Worm (Caenorhabditis elegans) whole organism, L2 larva: ENCODE measurements around the gene F35C11.3.

Experiments used
- C34F6.9 ChIP-seq: fragments of 150-350 bp; optimal IDR thresholded peaks from 2 replicates; lab custom pipeline; 2014; ENCODE audit warnings: missing biosample characterization, missing genetic modification characterization
- F13H6.1 ChIP-seq: sonication (generic microtip); optimal IDR thresholded peaks from 2 replicates; lab custom pipeline; 2016; ENCODE audit warnings: missing genetic modification characterization, missing compliant biosample characterization
- R02D3.7 ChIP-seq: fragments of 150-350 bp; optimal IDR thresholded peaks from 2 replicates; lab custom pipeline; 2014; ENCODE audit warnings: missing biosample characterization, missing genetic modification characterization
- Y55F3AM.14 ChIP-seq: fragments of 200-800 bp; sonication (Bioruptor generic); optimal IDR thresholded peaks from 2 replicates; lab custom pipeline; 2018; ENCODE audit warnings: mild to moderate bottlenecking, missing genetic modification characterization, missing compliant biosample characterization
- ZK546.5 ChIP-seq: sonication (generic microtip); optimal IDR thresholded peaks from 2 replicates; lab custom pipeline; 2017; ENCODE audit warnings: missing biosample characterization, missing genetic modification characterization
- alr-1 ChIP-seq: fragments of 150-350 bp; optimal IDR thresholded peaks from 2 replicates; lab custom pipeline; 2014; ENCODE audit warnings: missing biosample characterization, missing genetic modification characterization
- aly-2 ChIP-seq: fragments of 150-350 bp; optimal IDR thresholded peaks from 2 replicates; lab custom pipeline; 2014; ENCODE audit warnings: missing biosample characterization, missing genetic modification characterization
- ama-1 ChIP-seq: fragments of 150-350 bp; optimal IDR thresholded peaks from 2 replicates; lab custom pipeline; 2018; ENCODE audit warnings: inconsistent platforms
- blmp-1 ChIP-seq: sonication (generic microtip); optimal IDR thresholded peaks from 2 replicates; lab custom pipeline; 2017; ENCODE audit warnings: missing genetic modification characterization, mild to moderate bottlenecking, missing compliant biosample characterization, antibody characterized with exemption, moderate library complexity; ENCODE audit not compliant: insufficient read depth
- ceh-16 ChIP-seq: fragments of 150-350 bp; optimal IDR thresholded peaks from 2 replicates; lab custom pipeline; 2014; ENCODE audit warnings: missing biosample characterization, missing genetic modification characterization
- ceh-82 ChIP-seq: fragments of 150-350 bp; optimal IDR thresholded peaks from 2 replicates; lab custom pipeline; 2014; ENCODE audit warnings: missing biosample characterization, missing genetic modification characterization
- crh-2 ChIP-seq: sonication (generic microtip); optimal IDR thresholded peaks from 2 replicates; lab custom pipeline; 2017; ENCODE audit warnings: missing biosample characterization, missing genetic modification characterization
- dmd-4 ChIP-seq: sonication (generic microtip); optimal IDR thresholded peaks from 2 replicates; lab custom pipeline; 2017; ENCODE audit warnings: missing biosample characterization, missing genetic modification characterization
- egl-27 ChIP-seq: sonication (generic microtip); optimal IDR thresholded peaks from 3 replicates; lab custom pipeline; 2017; ENCODE audit warnings: missing biosample characterization, missing genetic modification reagents, missing genetic modification characterization
- elt-1 ChIP-seq: fragments of 150-350 bp; optimal IDR thresholded peaks from 2 replicates; lab custom pipeline; 2014; ENCODE audit warnings: missing biosample characterization, missing genetic modification characterization
- elt-3 ChIP-seq: sonication (generic microtip); optimal IDR thresholded peaks from 2 replicates; lab custom pipeline; 2017; ENCODE audit warnings: missing biosample characterization, missing genetic modification characterization
- fos-1 ChIP-seq: fragments of 150-350 bp; optimal IDR thresholded peaks from 2 replicates; lab custom pipeline; 2014; ENCODE audit warnings: missing biosample characterization, missing genetic modification characterization
- gmeb-1 ChIP-seq: fragments of 150-350 bp; optimal IDR thresholded peaks from 2 replicates; lab custom pipeline; 2014; ENCODE audit warnings: missing biosample characterization, missing genetic modification characterization
- lin-11 ChIP-seq: fragments of 150-350 bp; sonication (generic microtip); optimal IDR thresholded peaks from 2 replicates; lab custom pipeline; 2014; ENCODE audit warnings: missing biosample characterization, missing genetic modification characterization, inconsistent platforms, mixed read lengths
- lin-13 ChIP-seq: fragments of 150-350 bp; optimal IDR thresholded peaks from 2 replicates; lab custom pipeline; 2014; ENCODE audit warnings: missing biosample characterization, missing genetic modification reagents, missing genetic modification characterization
- lin-39 ChIP-seq: fragments of 150-350 bp; optimal IDR thresholded peaks from 2 replicates; lab custom pipeline; 2014; ENCODE audit warnings: missing biosample characterization, missing genetic modification reagents, missing genetic modification characterization
- lsy-2 ChIP-seq, 2 experiments: fragments of 150-350 bp in 1 of 2; sonication (generic microtip) in 1 of 2; optimal IDR thresholded peaks; 2 replicates each; lab custom pipeline; 2014 to 2017; ENCODE audit warnings: missing biosample characterization in 2 of 2, missing genetic modification characterization in 2 of 2
- mab-5 ChIP-seq: fragments of 150-350 bp; optimal IDR thresholded peaks from 2 replicates; lab custom pipeline; 2014; ENCODE audit warnings: missing biosample characterization, missing genetic modification characterization
- mbf-1 ChIP-seq: sonication (generic microtip); optimal IDR thresholded peaks from 2 replicates; lab custom pipeline; 2017; ENCODE audit warnings: missing biosample characterization, missing genetic modification characterization
- mdl-1 ChIP-seq, 2 experiments: fragments of 150-350 bp in 1 of 2; sonication (generic microtip) in 1 of 2; optimal IDR thresholded peaks; 2 replicates each; lab custom pipeline; 2017; ENCODE audit warnings: missing biosample characterization in 2 of 2, missing genetic modification characterization in 2 of 2
- nhr-10 ChIP-seq: sonication (generic microtip); optimal IDR thresholded peaks from 2 replicates; lab custom pipeline; 2017; ENCODE audit warnings: missing biosample characterization, missing genetic modification characterization
- nhr-11 ChIP-seq: fragments of 150-350 bp; optimal IDR thresholded peaks from 2 replicates; lab custom pipeline; 2014; ENCODE audit warnings: missing biosample characterization, missing genetic modification characterization
- nhr-12 ChIP-seq: fragments of 150-350 bp; optimal IDR thresholded peaks from 2 replicates; lab custom pipeline; 2014; ENCODE audit warnings: missing biosample characterization, missing genetic modification characterization
- nhr-129 ChIP-seq: fragments of 150-350 bp; optimal IDR thresholded peaks from 2 replicates; lab custom pipeline; 2014; ENCODE audit warnings: missing biosample characterization, missing genetic modification characterization
- nhr-21 ChIP-seq: fragments of 150-350 bp; optimal IDR thresholded peaks from 2 replicates; lab custom pipeline; 2014; ENCODE audit warnings: missing biosample characterization, missing genetic modification characterization
- nhr-23 ChIP-seq: fragments of 150-350 bp; optimal IDR thresholded peaks from 2 replicates; lab custom pipeline; 2014; ENCODE audit warnings: missing biosample characterization, missing genetic modification reagents, missing genetic modification characterization
- nhr-25 ChIP-seq: fragments of 150-350 bp; sonication (generic microtip); optimal IDR thresholded peaks from 3 replicates; lab custom pipeline; 2014; ENCODE audit warnings: missing biosample characterization, missing genetic modification characterization
- nhr-6 ChIP-seq: fragments of 150-350 bp; optimal IDR thresholded peaks from 2 replicates; lab custom pipeline; 2014; ENCODE audit warnings: missing biosample characterization, missing genetic modification characterization
- nhr-77 ChIP-seq: fragments of 150-350 bp; optimal IDR thresholded peaks from 2 replicates; lab custom pipeline; 2014; ENCODE audit warnings: missing biosample characterization, missing genetic modification characterization
- peb-1 ChIP-seq: fragments of 150-350 bp; optimal IDR thresholded peaks from 2 replicates; lab custom pipeline; 2014; ENCODE audit warnings: missing biosample characterization, missing genetic modification characterization
- sem-4 ChIP-seq: fragments of 150-350 bp; optimal IDR thresholded peaks from 2 replicates; lab custom pipeline; 2014; ENCODE audit warnings: missing biosample characterization, missing genetic modification reagents, missing genetic modification characterization
- skn-1 ChIP-seq: sonication (generic microtip); optimal IDR thresholded peaks from 2 replicates; lab custom pipeline; 2017; ENCODE audit warnings: missing biosample characterization, missing genetic modification characterization
- sma-3 ChIP-seq: sonication (generic microtip); optimal IDR thresholded peaks from 2 replicates; lab custom pipeline; 2016; ENCODE audit warnings: missing genetic modification reagents, missing genetic modification characterization, missing compliant biosample characterization
- sma-9 ChIP-seq, 2 experiments: fragments of 150-350 bp in 1 of 2; sonication (generic microtip) in 1 of 2; optimal IDR thresholded peaks; 2 replicates each; lab custom pipeline; 2014 to 2016; ENCODE audit warnings: missing genetic modification characterization in 2 of 2, mild to moderate bottlenecking in 1 of 2, missing biosample characterization in 1 of 2, missing compliant biosample characterization in 1 of 2, missing genetic modification reagents in 1 of 2, moderate library complexity in 1 of 2
- snpc-4 ChIP-seq: fragments of 150-350 bp; optimal IDR thresholded peaks from 2 replicates; lab custom pipeline; 2014; ENCODE audit warnings: missing biosample characterization, missing genetic modification characterization
- unc-39 ChIP-seq: fragments of 150-350 bp; optimal IDR thresholded peaks from 2 replicates; lab custom pipeline; 2014; ENCODE audit warnings: missing biosample characterization, missing genetic modification characterization
- unc-55 ChIP-seq: fragments of 150-350 bp; sonication (generic microtip); optimal IDR thresholded peaks from 3 replicates; lab custom pipeline; 2014; ENCODE audit warnings: missing biosample characterization, missing genetic modification reagents, missing genetic modification characterization
- unc-62 ChIP-seq: fragments of 150-350 bp; optimal IDR thresholded peaks from 2 replicates; lab custom pipeline; 2014; ENCODE audit warnings: missing biosample characterization, missing genetic modification reagents, missing genetic modification characterization
- zag-1 ChIP-seq: fragments of 150-350 bp; optimal IDR thresholded peaks from 2 replicates; lab custom pipeline; 2014; ENCODE audit warnings: missing biosample characterization, missing genetic modification characterization
- ztf-1 ChIP-seq: fragments of 200-800 bp; sonication (Bioruptor generic); conservative IDR thresholded peaks from 2 replicates; pipeline ENCODE4 v1.3.6; 2022; ENCODE audit warnings: missing genetic modification characterization, missing compliant biosample characterization
- ztf-11 ChIP-seq: sonication (generic microtip); optimal IDR thresholded peaks from 2 replicates; lab custom pipeline; 2017; ENCODE audit warnings: missing biosample characterization, missing genetic modification characterization
- ztf-4 ChIP-seq: fragments of 150-350 bp; optimal IDR thresholded peaks from 2 replicates; lab custom pipeline; 2014; ENCODE audit warnings: missing biosample characterization, missing genetic modification characterization

The F35C11.3 gene

DNA sequence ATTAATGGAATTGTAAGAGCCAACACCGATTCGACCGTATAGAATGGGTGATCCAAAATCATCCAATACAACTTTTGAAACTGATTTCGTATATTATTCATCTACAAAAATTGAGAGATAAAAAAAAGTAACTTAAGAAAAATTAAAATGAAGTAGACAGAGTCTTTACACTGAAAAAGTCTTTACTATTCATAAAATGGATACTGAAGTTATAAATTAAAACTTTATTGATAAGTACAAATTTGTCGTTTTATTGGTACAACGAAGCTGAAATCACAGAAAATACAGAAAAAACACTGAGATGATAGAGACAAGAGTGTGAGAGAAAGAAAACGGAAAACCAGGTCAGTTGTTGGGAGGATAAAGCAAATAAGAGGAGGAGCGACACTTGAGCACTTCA, 32.2 kb upstream of the F35C11.3 start, which contains the start of gene M110.10:
Gene M110.10, minus strand, starts transcription at position 101 of the 400 bp plus-strand sequence.
- TF ChIP-seq crh-2 (no peak), egl-27 (tag; lab: Kevin White, UChicago) (no peak), alr-1 (tag; lab: Kevin White, UChicago) (no peak), nhr-129 (tag; lab: Kevin White, UChicago) (no peak), elt-3 (tag; lab: Kevin White, UChicago) (no peak)

DNA sequence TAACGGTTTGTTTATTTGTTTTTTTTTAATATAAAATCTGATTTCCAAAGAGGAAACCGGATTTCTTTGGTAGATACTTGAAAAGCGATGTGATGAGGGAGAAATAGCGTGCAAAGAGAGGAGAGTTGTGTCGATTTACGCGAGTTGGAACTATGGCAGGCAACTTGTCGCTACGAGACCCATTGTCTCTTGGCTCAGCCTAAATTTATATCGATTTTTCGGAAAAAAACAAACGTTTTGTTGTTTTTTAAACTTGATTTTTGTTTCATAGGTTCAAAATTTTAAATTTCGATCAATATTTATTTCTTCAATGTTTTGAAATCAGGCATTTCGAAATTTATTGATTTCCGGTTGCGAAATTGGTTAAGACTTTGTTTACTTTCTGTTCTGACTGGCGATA, 30.1 kb upstream of the F35C11.3 start, which contains the start of gene M110.3:
Gene M110.3, minus strand, starts transcription at position 184 of the 400 bp plus-strand sequence.
- TF ChIP-seq ztf-11 (tag; lab: Kevin White, UChicago), result no peak
- TF ChIP-seq unc-39 (tag; lab: Kevin White, UChicago), result no peak
- no peak for TF ChIP-seq elt-3 (tag; lab: Kevin White, UChicago)
- no peak for TF ChIP-seq snpc-4 (tag; lab: Kevin White, UChicago)
- TF ChIP-seq lin-11, result no peak
- TF ChIP-seq unc-62 (GFP tag; lab: Kevin White, UChicago), result no peak
- no peak for TF ChIP-seq ceh-82 (tag; lab: Kevin White, UChicago)
- peak; percentile 51 for TF ChIP-seq crh-2
- no peak for TF ChIP-seq ztf-1 (GFP tag; lab: Robert Waterston, UW)
- no peak for TF ChIP-seq skn-1
- TF ChIP-seq R02D3.7 (tag; lab: Kevin White, UChicago), result peak; percentile 75
- TF ChIP-seq lin-13, result no peak
- no peak for TF ChIP-seq peb-1
- no peak for TF ChIP-seq mbf-1 (tag; lab: Kevin White, UChicago)
- no peak for TF ChIP-seq lin-39
- peak; percentile 70 for TF ChIP-seq unc-55 (GFP tag; lab: Kevin White, UChicago)
- TF ChIP-seq nhr-11 (tag; lab: Kevin White, UChicago), result no peak
- peak; percentile 84 for TF ChIP-seq C34F6.9 (tag; lab: Kevin White, UChicago)
- TF ChIP-seq nhr-6, result peak; percentile 38
- no peak for TF ChIP-seq ama-1 (lab: Kevin White, UChicago)
- no peak for TF ChIP-seq mdl-1 (tag; optimal IDR thresholded peaks at IDR 0.05; lab: Kevin White, UChicago)
- TF ChIP-seq alr-1 (tag; lab: Kevin White, UChicago), result no peak
- TF ChIP-seq nhr-129 (tag; lab: Kevin White, UChicago), result peak; percentile 56
- TF ChIP-seq nhr-25 (tag; lab: Kevin White, UChicago), result peak; percentile 25
- TF ChIP-seq gmeb-1 (tag; lab: Kevin White, UChicago), result peak; percentile 51
- no peak for TF ChIP-seq ZK546.5
- TF ChIP-seq zag-1 (tag; lab: Kevin White, UChicago), result no peak
- no peak for TF ChIP-seq sma-3
- no peak for TF ChIP-seq mab-5 (tag; lab: Kevin White, UChicago)
- TF ChIP-seq F13H6.1, result peak; percentile 46
- no peak for TF ChIP-seq fos-1 (tag; lab: Kevin White, UChicago)
- no peak for TF ChIP-seq ztf-4 (tag; lab: Kevin White, UChicago)
- TF ChIP-seq ceh-16 (tag; lab: Kevin White, UChicago), result no peak
- TF ChIP-seq nhr-23 (tag; lab: Kevin White, UChicago), result no peak
- peak; percentile 49 for TF ChIP-seq sma-9 (GFP tag; optimal IDR thresholded peaks at IDR 0.05; lab: Kevin White, UChicago)
- TF ChIP-seq sma-9 (tag; optimal IDR thresholded peaks at IDR 0.05; lab: Kevin White, UChicago), result no peak
- no peak for TF ChIP-seq elt-1
- no peak for TF ChIP-seq Y55F3AM.14 (GFP tag; lab: Kevin White, UChicago)
- no peak for TF ChIP-seq dmd-4
- TF ChIP-seq blmp-1 (tag; lab: Kevin White, UChicago), result no peak
- no peak for TF ChIP-seq nhr-10
- TF ChIP-seq nhr-21 (tag; lab: Kevin White, UChicago), result no peak
- no peak for TF ChIP-seq sem-4 (tag; lab: Kevin White, UChicago)
- TF ChIP-seq egl-27 (tag; lab: Kevin White, UChicago), result no peak
- TF ChIP-seq nhr-77 (tag; lab: Kevin White, UChicago), result no peak
- peak; percentile 25 to 86 for TF ChIP-seq lsy-2 (tag; optimal IDR thresholded peaks at IDR 0.05; lab: Kevin White, UChicago)
- TF ChIP-seq nhr-12 (tag; lab: Kevin White, UChicago), result no peak
- TF ChIP-seq aly-2 (tag; lab: Kevin White, UChicago), result no peak
- TF ChIP-seq, all 48 proteins: peak for 11
